Fruit fly (Drosophila melanogaster) whole organism, embryonic: ENCODE results near the gene LysB.
A peak's percentile ranks its signal among the peaks of the same experiment; 100 is the strongest.

Experiments used
- Antp ChIP-seq: fragments of 200-800 bp; sonication (Bioruptor generic); optimal IDR thresholded peaks from 3 replicates; lab custom pipeline; 2016; ENCODE audit warnings: missing biosample characterization, missing genetic modification characterization
- B-H1 ChIP-seq: fragments of 200-800 bp; sonication (Bioruptor generic); IDR thresholded peaks from 3 replicates; pipeline ENCODE4 v1.3.6; 2022; ENCODE audit warnings: missing biosample characterization, missing genetic modification characterization
- CG10147 ChIP-seq: fragments of 200-800 bp; sonication (Bioruptor generic); optimal IDR thresholded peaks from 2 replicates; lab custom pipeline; 2019; ENCODE audit warnings: missing biosample characterization, mild to moderate bottlenecking, missing genetic modification characterization, moderate library complexity
- CG10565 ChIP-seq: fragments of 200-800 bp; sonication (Bioruptor generic); optimal IDR thresholded peaks from 3 replicates; lab custom pipeline; 2016; ENCODE audit warnings: missing biosample characterization, mild to moderate bottlenecking, missing genetic modification characterization
- CG10959 ChIP-seq: fragments of 200-800 bp; sonication (Bioruptor generic); IDR thresholded peaks from 2 replicates; pipeline ENCODE4 v1.3.6; 2022; ENCODE audit warnings: missing biosample characterization, missing genetic modification characterization
- CG12219 ChIP-seq: fragments of 200-800 bp; sonication (Bioruptor generic); optimal IDR thresholded peaks from 3 replicates; lab custom pipeline; 2018; ENCODE audit warnings: missing biosample characterization, mild to moderate bottlenecking, missing genetic modification characterization
- CG12299 ChIP-seq: fragments of 200-800 bp; sonication (Bioruptor generic); optimal IDR thresholded peaks from 2 replicates; lab custom pipeline; 2018; ENCODE audit warnings: missing biosample characterization, mild to moderate bottlenecking, missing genetic modification characterization
- CG12769 ChIP-seq: fragments of 200-800 bp; sonication (Bioruptor generic); optimal IDR thresholded peaks from 2 replicates; lab custom pipeline; 2019; ENCODE audit warnings: missing biosample characterization, mild to moderate bottlenecking, missing genetic modification characterization, moderate library complexity
- CG13624 ChIP-seq: fragments of 200-800 bp; sonication (Bioruptor generic); optimal IDR thresholded peaks from 2 replicates; lab custom pipeline; 2016; ENCODE audit warnings: missing biosample characterization, missing genetic modification characterization
- CG14014 ChIP-seq: fragments of 200-800 bp; sonication (Bioruptor generic); IDR thresholded peaks from 2 replicates; pipeline ENCODE4 v1.3.6; 2022; ENCODE audit warnings: missing biosample characterization, missing genetic modification characterization
- CG14965 ChIP-seq: fragments of 200-800 bp; sonication (Bioruptor generic); optimal IDR thresholded peaks from 2 replicates; lab custom pipeline; 2016; ENCODE audit warnings: missing biosample characterization, missing genetic modification characterization, borderline replicate concordance
- CG15514 ChIP-seq: fragments of 200-800 bp; sonication (Bioruptor generic); optimal IDR thresholded peaks from 3 replicates; lab custom pipeline; 2017; ENCODE audit warnings: missing biosample characterization, missing genetic modification characterization, mild to moderate bottlenecking, moderate library complexity, missing genetic modification reagents
- CG15696 ChIP-seq: fragments of 200-800 bp; sonication (Bioruptor generic); optimal IDR thresholded peaks from 2 replicates; lab custom pipeline; 2019; ENCODE audit warnings: missing biosample characterization, mild to moderate bottlenecking, missing genetic modification characterization, moderate library complexity
- CG43689 ChIP-seq: fragments of 200-800 bp; sonication (Bioruptor generic); IDR thresholded peaks from 2 replicates; pipeline ENCODE4 v1.3.6; 2022; ENCODE audit warnings: missing biosample characterization, missing genetic modification characterization
- CG4424 ChIP-seq: fragments of 200-800 bp; sonication (Bioruptor generic); optimal IDR thresholded peaks from 3 replicates; lab custom pipeline; 2016; ENCODE audit warnings: missing biosample characterization, missing genetic modification characterization
- CG6175 ChIP-seq: fragments of 200-800 bp; sonication (Bioruptor generic); IDR thresholded peaks from 3 replicates; pipeline ENCODE4 v1.3.6; 2022; ENCODE audit warnings: missing biosample characterization, missing genetic modification characterization
- CG6254 ChIP-seq: fragments of 200-800 bp; sonication (Bioruptor generic); optimal IDR thresholded peaks from 3 replicates; lab custom pipeline; 2017; ENCODE audit warnings: mild to moderate bottlenecking, missing biosample characterization, missing genetic modification reagents, missing genetic modification characterization
- CG8765 ChIP-seq: fragments of 200-800 bp; sonication (Bioruptor generic); IDR thresholded peaks from 2 replicates; pipeline ENCODE4 v1.3.6; 2022; ENCODE audit warnings: missing biosample characterization, missing genetic modification characterization
- Chrac-16 ChIP-seq: fragments of 200-800 bp; sonication (Bioruptor generic); optimal IDR thresholded peaks from 3 replicates; lab custom pipeline; 2016; ENCODE audit warnings: missing biosample characterization, missing genetic modification characterization
- CoRest ChIP-seq: fragments of 200-800 bp; sonication (Bioruptor generic); optimal IDR thresholded peaks from 3 replicates; lab custom pipeline; 2018; ENCODE audit warnings: missing biosample characterization, mild to moderate bottlenecking, missing genetic modification characterization, moderate library complexity
- Dp ChIP-seq: fragments of 200-800 bp; sonication (Bioruptor generic); optimal IDR thresholded peaks from 2 replicates; lab custom pipeline; 2018; ENCODE audit warnings: missing biosample characterization, mild to moderate bottlenecking, missing genetic modification characterization, moderate library complexity
- Eip74EF ChIP-seq, 2 experiments: fragments of 200-800 bp in 1 of 2; fragments of >200 bp in 1 of 2; sonication (Bioruptor generic) in 1 of 2; optimal IDR thresholded peaks; 2 replicates each; lab custom pipeline; 2017 to 2019; ENCODE audit warnings: missing biosample characterization in 2 of 2, missing genetic modification characterization in 2 of 2, mild to moderate bottlenecking in 1 of 2, moderate library complexity in 1 of 2
- Ets65A ChIP-seq: fragments of 200-800 bp; sonication (Bioruptor generic); peaks from one replicate; lab custom pipeline; 2016; ENCODE audit warnings: missing biosample characterization, missing genetic modification characterization
- Fer1 ChIP-seq: fragments of 200-800 bp; sonication (Bioruptor generic); optimal IDR thresholded peaks from 2 replicates; lab custom pipeline; 2017; ENCODE audit warnings: missing biosample characterization, mild to moderate bottlenecking, missing genetic modification characterization
- HLH4C ChIP-seq: fragments of 200-800 bp; sonication (Bioruptor generic); IDR thresholded peaks from 3 replicates; pipeline ENCODE4 v1.3.6; 2022; ENCODE audit warnings: missing biosample characterization, missing genetic modification characterization; ENCODE audit not compliant: partially characterized antibody
- Mrtf ChIP-seq: fragments of 200-800 bp; sonication (Bioruptor generic); IDR thresholded peaks from 3 replicates; pipeline ENCODE4 v1.3.6; 2022; ENCODE audit warnings: missing biosample characterization, missing genetic modification characterization
- Poxn ChIP-seq: fragments of 200-800 bp; sonication (Bioruptor generic); IDR thresholded peaks from 2 replicates; pipeline ENCODE4 v1.3.6; 2022; ENCODE audit warnings: missing biosample characterization, missing genetic modification characterization
- Rfx ChIP-seq: fragments of 200-800 bp; sonication (Bioruptor generic); IDR thresholded peaks from 2 replicates; pipeline ENCODE4 v1.3.6; 2022; ENCODE audit warnings: missing biosample characterization, missing genetic modification characterization
- Rx ChIP-seq: fragments of 200-800 bp; sonication (Bioruptor generic); IDR thresholded peaks from 2 replicates; pipeline ENCODE4 v1.3.6; 2022; ENCODE audit warnings: missing biosample characterization, missing genetic modification characterization
- Ssrp ChIP-seq: fragments of 200-800 bp; sonication (Bioruptor generic); optimal IDR thresholded peaks from 2 replicates; lab custom pipeline; 2018; ENCODE audit warnings: missing biosample characterization, mild to moderate bottlenecking, missing genetic modification characterization, moderate library complexity
- Vsx1 ChIP-seq: fragments of 200-800 bp; sonication (Bioruptor generic); optimal IDR thresholded peaks from 2 replicates; lab custom pipeline; 2017; ENCODE audit warnings: missing biosample characterization, mild to moderate bottlenecking, missing genetic modification characterization, missing genetic modification reagents
- Xrp1 ChIP-seq: fragments of 200-800 bp; sonication (Bioruptor generic); IDR thresholded peaks from 2 replicates; pipeline ENCODE4 v1.3.6; 2022; ENCODE audit warnings: missing biosample characterization, missing genetic modification characterization
- cg ChIP-seq: fragments of 200-800 bp; sonication (Bioruptor generic); optimal IDR thresholded peaks from 3 replicates; lab custom pipeline; 2019; ENCODE audit warnings: missing biosample characterization, mild to moderate bottlenecking, missing genetic modification characterization, moderate library complexity
- crol ChIP-seq: fragments of 200-800 bp; sonication (Bioruptor generic); IDR thresholded peaks from 2 replicates; pipeline ENCODE4 v1.3.6; 2022; ENCODE audit warnings: missing biosample characterization, missing genetic modification characterization
- dmrt11E ChIP-seq: fragments of 200-800 bp; sonication (Bioruptor generic); optimal IDR thresholded peaks from 3 replicates; lab custom pipeline; 2018; ENCODE audit warnings: missing biosample characterization, mild to moderate bottlenecking, missing genetic modification characterization, moderate library complexity
- eve ChIP-seq, 2 experiments: fragments of >200 bp; optimal IDR thresholded peaks; 2 replicates each; lab custom pipeline; 2017; ENCODE audit warnings: missing biosample characterization in 2 of 2, missing genetic modification characterization in 2 of 2
- fu2 ChIP-seq: fragments of 200-800 bp; sonication (Bioruptor generic); optimal IDR thresholded peaks from 2 replicates; lab custom pipeline; 2016; ENCODE audit warnings: missing biosample characterization, missing genetic modification characterization
- gro ChIP-seq: fragments of 200-800 bp; sonication (Bioruptor generic); optimal IDR thresholded peaks from 2 replicates; lab custom pipeline; 2016; ENCODE audit warnings: missing biosample characterization, missing genetic modification characterization
- jigr1 ChIP-seq: fragments of 200-800 bp; sonication (Bioruptor generic); IDR thresholded peaks from 3 replicates; pipeline ENCODE4 v1.3.6; 2022; ENCODE audit warnings: missing biosample characterization, missing genetic modification characterization
- lmd ChIP-seq: fragments of 200-800 bp; sonication (Bioruptor generic); IDR thresholded peaks from 2 replicates; pipeline ENCODE4 v1.3.6; 2022; ENCODE audit warnings: missing biosample characterization, missing genetic modification characterization
- pan ChIP-seq, 4 experiments: fragments of >200 bp in 3 of 4; fragments of 200-800 bp in 1 of 4; sonication (Bioruptor generic) in 1 of 4; optimal IDR thresholded peaks in 3 of 4; IDR thresholded peaks in 1 of 4; 2 replicates each; pipeline versions ENCODE4 v1.3.6 to Lab custom; 2017 to 2022; ENCODE audit warnings: missing biosample characterization in 2 of 4, missing genetic modification characterization in 2 of 4, mixed read lengths in 1 of 4
- sens ChIP-seq: fragments of 200-800 bp; sonication (Bioruptor generic); peaks from one replicate; lab custom pipeline; 2016; ENCODE audit warnings: missing biosample characterization, missing genetic modification characterization
- sens-2 ChIP-seq: fragments of 200-800 bp; sonication (Bioruptor generic); IDR thresholded peaks from 2 replicates; pipeline ENCODE4 v1.3.6; 2022; ENCODE audit warnings: missing biosample characterization, missing genetic modification characterization
- sim ChIP-seq: fragments of 200-800 bp; sonication (Bioruptor generic); IDR thresholded peaks from 2 replicates; pipeline ENCODE4 v1.3.6; 2022; ENCODE audit warnings: missing biosample characterization, missing genetic modification characterization
- tio ChIP-seq: fragments of 200-800 bp; sonication (Bioruptor generic); optimal IDR thresholded peaks from 2 replicates; lab custom pipeline; 2017; ENCODE audit warnings: missing biosample characterization, missing genetic modification characterization, inconsistent platforms
- tx ChIP-seq: fragments of 200-800 bp; sonication (Bioruptor generic); optimal IDR thresholded peaks from 2 replicates; lab custom pipeline; 2016; ENCODE audit warnings: missing biosample characterization, missing genetic modification characterization
- usp ChIP-seq: fragments of >200 bp; optimal IDR thresholded peaks from 2 replicates; lab custom pipeline; 2017; ENCODE audit warnings: missing biosample characterization, missing genetic modification characterization
- wor ChIP-seq: fragments of 200-800 bp; sonication (Bioruptor generic); IDR thresholded peaks from 2 replicates; pipeline ENCODE4 v1.3.6; 2022; ENCODE audit warnings: missing biosample characterization, missing genetic modification characterization
- zen2 ChIP-seq: fragments of 200-800 bp; sonication (Bioruptor generic); IDR thresholded peaks from 3 replicates; pipeline ENCODE4 v1.3.6; 2022; ENCODE audit warnings: missing biosample characterization, missing genetic modification characterization; ENCODE audit not compliant: partially characterized antibody
- zfh2 ChIP-seq: fragments of 200-800 bp; sonication (Bioruptor generic); optimal IDR thresholded peaks from 2 replicates; lab custom pipeline; 2016; ENCODE audit warnings: missing biosample characterization, missing genetic modification characterization

The LysB gene

dm6 chr3L:1193123-1193844, 13.9 kb upstream of the LysB start, which contains the start of gene Trhn (continued):
- TF ChIP-seq CG13624 (no peak), zen2 (no peak), Rfx (GFP tag; lab: Robert Waterston, UW) (no peak; the same call in 1 of the 2 replicates), CG15696 (tag; lab: Kevin White, UChicago) (no peak), CG8765 (GFP tag; lab: Robert Waterston, UW) (no peak), CG4424 (no peak), CG12769 (tag; lab: Kevin White, UChicago) (no peak), CG14965 (no peak), tx (GFP tag; lab: Kevin White, UChicago) (no peak), Ets65A (GFP tag; lab: Kevin White, UChicago) (no peak), CG10959 (GFP tag; lab: Robert Waterston, UW) (no peak), CG12299 (tag; lab: Kevin White, UChicago) (no peak), Eip74EF (GFP tag; optimal IDR thresholded peaks at IDR 0.05; lab: Kevin White, UChicago) (no peak), crol (no peak), CG6175 (GFP tag; lab: Robert Waterston, UW) (no peak), wor (no peak), CoRest (tag; lab: Kevin White, UChicago) (peak; percentile 10), sens (GFP tag; lab: Kevin White, UChicago) (peak; percentile 58), Rx (no peak), gro (GFP tag; lab: Kevin White, UChicago) (no peak), CG6254 (GFP tag; lab: Kevin White, UChicago) (no peak), fu2 (GFP tag; lab: Kevin White, UChicago) (no peak), eve (GFP tag; optimal IDR thresholded peaks at IDR 0.05; lab: Kevin White, UChicago) (no peak), pan (optimal IDR thresholded peaks at IDR 0.05; lab: Kevin White, UChicago) (no peak), pan (GFP tag; optimal IDR thresholded peaks at IDR 0.05 in 1 of 2, IDR thresholded peaks at IDR 0.05 in 1 of 2) (peak in 1 of 2 experiments; percentile 15), CG10147 (GFP tag; lab: Kevin White, UChicago) (peak; percentile 8), Poxn (GFP tag; lab: Robert Waterston, UW) (no peak), CG43689 (GFP tag; lab: Robert Waterston, UW) (no peak), Vsx1 (GFP tag; lab: Kevin White, UChicago) (no peak), Mrtf (GFP tag; lab: Robert Waterston, UW) (no peak), dmrt11E (tag; lab: Kevin White, UChicago) (no peak), Fer1 (GFP tag; lab: Kevin White, UChicago) (peak; percentile 38), Ssrp (tag; lab: Kevin White, UChicago) (no peak), Antp (GFP tag; lab: Kevin White, UChicago) (no peak), Xrp1 (GFP tag; lab: Robert Waterston, UW) (no peak), CG10565 (GFP tag; lab: Kevin White, UChicago) (no peak), jigr1 (GFP tag; lab: Robert Waterston, UW) (no peak), sens-2 (GFP tag; lab: Robert Waterston, UW) (no peak), sim (GFP tag; lab: Robert Waterston, UW) (no peak), Chrac-16 (GFP tag; lab: Kevin White, UChicago) (no peak), CG14014 (GFP tag; lab: Robert Waterston, UW) (0 out of 2 replicates have a peak, but pooled peaks have one; percentile 16), B-H1 (GFP tag; lab: Robert Waterston, UW) (no peak), tio (GFP tag; lab: Kevin White, UChicago) (no peak), usp (GFP tag; lab: Kevin White, UChicago) (no peak), zfh2 (GFP tag; lab: Kevin White, UChicago) (no peak), CG12219 (GFP tag; lab: Kevin White, UChicago) (no peak), CG15514 (no peak), Dp (no peak), cg (GFP tag; lab: Kevin White, UChicago) (no peak), lmd (no peak; the same call in 1 of the 2 replicates), HLH4C (GFP tag; lab: Robert Waterston, UW) (no peak)
